Worm (Caenorhabditis elegans) whole organism, young adult: ENCODE measurements around the gene eif-3.D.

Experiments
- ZK185.1 ChIP-seq: sonication (generic microtip); optimal IDR thresholded peaks from 2 replicates; lab custom pipeline; 2016; ENCODE audit warnings: mild to moderate bottlenecking, missing genetic modification characterization, missing compliant biosample characterization; ENCODE audit not compliant: poor library complexity, severe bottlenecking
- akir-1 ChIP-seq: fragments of 200-800 bp; sonication (Bioruptor generic); optimal IDR thresholded peaks from 2 replicates; lab custom pipeline; 2018; ENCODE audit warnings: mild to moderate bottlenecking, missing genetic modification characterization, moderate library complexity, missing compliant biosample characterization
- hmg-1.2 ChIP-seq: fragments of 200-800 bp; sonication (Bioruptor generic); IDR thresholded peaks from 2 replicates; pipeline ENCODE4 v1.3.6; 2022; ENCODE audit warnings: missing genetic modification reagents, missing genetic modification characterization, missing compliant biosample characterization
- madf-8 ChIP-seq: fragments of 200-800 bp; sonication (Bioruptor generic); conservative IDR thresholded peaks from 2 replicates; pipeline ENCODE4 v1.3.6; 2022; ENCODE audit warnings: missing genetic modification reagents, missing genetic modification characterization, missing compliant biosample characterization
- nfya-2 ChIP-seq: fragments of 200-800 bp; sonication (Bioruptor generic); IDR thresholded peaks from 2 replicates; pipeline ENCODE4 v1.3.6; 2022; ENCODE audit warnings: missing genetic modification reagents, missing genetic modification characterization, missing compliant biosample characterization
- nhr-120 ChIP-seq: fragments of 200-800 bp; sonication (Bioruptor generic); IDR thresholded peaks from 2 replicates; pipeline ENCODE4 v1.3.6; 2022; ENCODE audit warnings: missing genetic modification characterization, missing compliant biosample characterization
- nhr-179 ChIP-seq: sonication (generic microtip); optimal IDR thresholded peaks from 2 replicates; lab custom pipeline; 2016; ENCODE audit warnings: mild to moderate bottlenecking, missing genetic modification characterization, missing compliant biosample characterization
- pha-4 ChIP-seq: fragments of 150-350 bp; sonication (generic microtip); optimal IDR thresholded peaks from 2 replicates; lab custom pipeline; 2014; ENCODE audit warnings: missing biosample characterization, missing genetic modification reagents, missing genetic modification characterization
- somi-1 ChIP-seq: fragments of 200-800 bp; sonication (Bioruptor generic); optimal IDR thresholded peaks from 2 replicates; lab custom pipeline; 2018; ENCODE audit warnings: mild to moderate bottlenecking, missing genetic modification characterization, missing compliant biosample characterization
- unc-62 ChIP-seq: fragments of 150-350 bp; optimal IDR thresholded peaks from 2 replicates; lab custom pipeline; 2014; ENCODE audit warnings: missing biosample characterization, missing genetic modification reagents, missing genetic modification characterization
- ztf-6 ChIP-seq: fragments of 200-800 bp; sonication (Bioruptor generic); IDR thresholded peaks from 2 replicates; pipeline ENCODE4 v1.3.6; 2022; ENCODE audit warnings: missing genetic modification reagents, missing genetic modification characterization, missing compliant biosample characterization

DNA sequence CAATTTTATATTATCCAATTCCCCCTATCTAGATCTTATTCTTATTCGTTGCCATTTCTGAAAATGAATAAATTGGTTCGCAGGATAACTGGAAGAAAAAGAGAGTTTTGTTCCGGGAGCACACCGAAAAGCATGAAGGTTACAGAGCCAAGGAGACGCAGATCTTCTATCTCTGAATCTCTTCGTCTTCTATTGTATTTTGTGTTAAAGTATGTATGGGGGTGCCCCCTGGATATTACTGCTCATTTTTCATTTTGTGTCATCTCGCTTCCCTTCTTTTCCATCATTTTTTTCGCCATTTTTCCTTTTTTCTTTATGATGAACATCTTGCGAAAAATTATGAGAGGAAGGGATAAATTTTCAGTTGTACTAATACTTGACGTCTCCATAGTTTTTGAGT lies 37.7 kb downstream of the eif-3.D start:
- TF ChIP-seq ztf-6 (GFP tag; lab: Robert Waterston, UW): no peak
- TF ChIP-seq somi-1: no peak
- no peak for TF ChIP-seq madf-8
- TF ChIP-seq akir-1: no peak
- TF ChIP-seq hmg-1.2 (GFP tag; lab: Robert Waterston, UW): no peak
- no peak for TF ChIP-seq nfya-2
- TF ChIP-seq nhr-179 (tag; lab: Kevin White, UChicago): no peak
- no peak for TF ChIP-seq pha-4
- no peak for TF ChIP-seq nhr-120 (GFP tag; lab: Robert Waterston, UW)
- no peak for TF ChIP-seq ZK185.1
- no peak for TF ChIP-seq unc-62 (GFP tag; lab: Kevin White, UChicago)
